Fruit fly (Drosophila melanogaster): ENCODE measurements around the gene Spase22-23.
A peak's percentile ranks its signal among the peaks of the same experiment; 100 is the strongest.

Spase22-23 gene

DNA sequence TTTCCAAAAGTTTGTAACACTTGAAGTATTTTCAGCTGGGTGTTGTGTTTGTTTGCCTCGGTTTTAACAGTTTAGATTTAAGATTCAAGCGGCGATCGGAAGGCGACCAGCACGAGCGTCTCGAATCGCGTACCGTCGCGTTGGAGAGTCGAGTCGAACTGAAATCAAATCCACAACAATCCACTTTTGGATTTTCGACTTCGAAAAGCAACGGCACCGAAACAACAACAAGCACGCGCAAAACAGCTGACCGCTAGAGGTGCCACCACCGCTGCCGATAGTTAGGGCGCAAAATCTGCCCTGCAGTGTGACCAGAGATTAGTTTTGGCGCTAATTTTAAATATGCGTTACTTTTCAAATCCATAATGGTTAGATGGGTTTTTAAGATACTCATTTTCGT is 41.2 kb upstream of the Spase22-23 start, which contains the start of gene jar (continued):
- peak; percentile 47 for TF ChIP-seq gsb-n (tag; optimal IDR thresholded peaks at IDR 0.05)
- TF ChIP-seq nerfin-1 (tag; optimal IDR thresholded peaks at IDR 0.05): peak; percentile 50
- TF ChIP-seq Sry-β (GFP tag; optimal IDR thresholded peaks at IDR 0.05): peak; percentile 42
- TF ChIP-seq da (GFP tag; optimal IDR thresholded peaks at IDR 0.05): no peak
- TF ChIP-seq CG13296 (GFP tag; optimal IDR thresholded peaks at IDR 0.05): peak; percentile 16
- peak; percentile 62 for TF ChIP-seq kni (GFP tag; optimal IDR thresholded peaks at IDR 0.05)
- TF ChIP-seq fu2 (GFP tag; optimal IDR thresholded peaks at IDR 0.05): peak; percentile 19
- TF ChIP-seq CG4328 (GFP tag; optimal IDR thresholded peaks at IDR 0.05): no peak
- TF ChIP-seq CG12155 (GFP tag; optimal IDR thresholded peaks at IDR 0.05): no peak
- peak; percentile 1 for TF ChIP-seq fd64A (GFP tag; optimal IDR thresholded peaks at IDR 0.05)
- peak; percentile 27 for TF ChIP-seq cg (GFP tag; optimal IDR thresholded peaks at IDR 0.05)
- TF ChIP-seq chn (GFP tag; optimal IDR thresholded peaks at IDR 0.05): peak; percentile 21
- peak; percentile 99 for TF ChIP-seq CG17186 (GFP tag; optimal IDR thresholded peaks at IDR 0.05)
- TF ChIP-seq CoRest (tag; optimal IDR thresholded peaks at IDR 0.05): peak; percentile 50
- TF ChIP-seq dmrt11E (tag; optimal IDR thresholded peaks at IDR 0.05): no peak
- peak; percentile 83 for TF ChIP-seq inv (GFP tag; IDR thresholded peaks at IDR 0.05; ENCODE audit: partially characterized antibody)
- no peak for TF ChIP-seq Lpt (GFP tag; optimal IDR thresholded peaks at IDR 0.05)
- TF ChIP-seq nom (GFP tag; optimal IDR thresholded peaks at IDR 0.05): peak; percentile 25
- TF ChIP-seq CG1832 (GFP tag; optimal IDR thresholded peaks at IDR 0.05): no peak
- peak; percentile 24 for TF ChIP-seq CG2202 (tag; optimal IDR thresholded peaks at IDR 0.05)
- TF ChIP-seq slou (GFP tag; optimal IDR thresholded peaks at IDR 0.05): no peak
- TF ChIP-seq jigr1 (GFP tag; IDR thresholded peaks at IDR 0.05): no peak
- peak; percentile 27 for TF ChIP-seq Dad (GFP tag; optimal IDR thresholded peaks at IDR 0.05)
- no peak for TF ChIP-seq onecut (GFP tag; IDR thresholded peaks at IDR 0.05)
- TF ChIP-seq MBD-R2 (GFP tag; IDR thresholded peaks at IDR 0.05): peak; percentile 45; the same call in 1 of the 2 replicates
- peak; percentile 25 for TF ChIP-seq Dek (tag; optimal IDR thresholded peaks at IDR 0.05)
- TF ChIP-seq CG10431 (GFP tag; optimal IDR thresholded peaks at IDR 0.05): peak; percentile 42
- peak; percentile 69 for TF ChIP-seq B-H2 (GFP tag; optimal IDR thresholded peaks at IDR 0.05)
- TF ChIP-seq HmgZ (tag; optimal IDR thresholded peaks at IDR 0.05): peak; percentile 68
- TF ChIP-seq CG14667 (GFP tag; IDR thresholded peaks at IDR 0.05): no peak
- peak; percentile 93 for TF ChIP-seq CG34224 (GFP tag; IDR thresholded peaks at IDR 0.05; ENCODE audit: partially characterized antibody)
- no peak for TF ChIP-seq CG8944 (GFP tag; optimal IDR thresholded peaks at IDR 0.05)
- peak; percentile 47 for TF ChIP-seq ewg (GFP tag; optimal IDR thresholded peaks at IDR 0.05)
- peak; percentile 54; the same call in 1 of the 2 replicates for TF ChIP-seq nerfin-2 (GFP tag; IDR thresholded peaks at IDR 0.05; ENCODE audit: partially characterized antibody)
- peak; percentile 37 for TF ChIP-seq lbe (GFP tag; optimal IDR thresholded peaks at IDR 0.05)
- peak; percentile 28 for TF ChIP-seq pb (GFP tag; optimal IDR thresholded peaks at IDR 0.05)
- TF ChIP-seq CG13775 (GFP tag; optimal IDR thresholded peaks at IDR 0.05): peak; percentile 4
- peak; percentile 99 for TF ChIP-seq CG4360 (GFP tag; IDR thresholded peaks at IDR 0.05)
- no peak for TF ChIP-seq bsh (GFP tag; optimal IDR thresholded peaks at IDR 0.05)
- TF ChIP-seq row (GFP tag; IDR thresholded peaks at IDR 0.05): peak; percentile 59
- no peak for TF ChIP-seq CG9876 (GFP tag; optimal IDR thresholded peaks at IDR 0.05)
- TF ChIP-seq hkb (optimal IDR thresholded peaks at IDR 0.05): no peak
- peak; percentile 39; the same call in 1 of the 2 replicates for TF ChIP-seq hkb (GFP tag; IDR thresholded peaks at IDR 0.05)
- TF ChIP-seq CG31441 (GFP tag; IDR thresholded peaks at IDR 0.05): no peak; the same call in 1 of the 2 replicates
- peak; percentile 9; the same call in 1 of the 2 replicates for TF ChIP-seq HLH3B (GFP tag; IDR thresholded peaks at IDR 0.05)
- TF ChIP-seq tio (GFP tag; optimal IDR thresholded peaks at IDR 0.05): no peak
- peak; percentile 50 for TF ChIP-seq CG15269 (tag; optimal IDR thresholded peaks at IDR 0.05)
- TF ChIP-seq CG3838 (GFP tag; optimal IDR thresholded peaks at IDR 0.05): no peak
- TF ChIP-seq Adf1 (GFP tag; IDR thresholded peaks at IDR 0.05): peak; percentile 40; the same call in 1 of the 2 replicates
- peak; percentile 38 for TF ChIP-seq sug (tag; optimal IDR thresholded peaks at IDR 0.05)
- peak; percentile 29 for TF ChIP-seq CG4707 (GFP tag; optimal IDR thresholded peaks at IDR 0.05)
